Worm (Caenorhabditis elegans): ENCODE results near the gene Y66D12A.10.

The Y66D12A.10 gene

DNA sequence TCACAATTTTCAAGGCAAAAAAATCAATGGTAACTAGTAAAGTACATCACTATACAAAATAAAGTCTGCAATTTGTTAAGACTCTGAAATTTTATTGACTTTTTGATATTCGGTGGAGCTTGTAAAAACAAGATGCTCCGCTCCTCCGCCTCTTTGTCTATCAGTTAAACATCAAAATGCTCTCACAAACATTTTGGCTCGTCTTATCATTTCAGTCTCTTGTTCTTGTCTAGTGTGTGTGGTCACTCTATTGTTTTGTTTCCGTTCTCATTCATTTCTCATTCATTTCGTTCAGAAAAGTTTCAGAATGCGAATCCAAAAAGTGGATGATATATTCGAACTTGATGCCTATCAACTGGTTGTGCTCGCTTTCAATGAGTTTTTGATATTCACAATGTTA, 17.6 kb upstream of the Y66D12A.10 start, which contains the start of gene Y66D12A.13:
Gene Y66D12A.13 (plus strand): TSS at position 301 of the 400 bp plus-strand sequence.
- no peak for TF ChIP-seq zfp-3 (GFP tag; conservative IDR thresholded peaks at IDR 0.05)
- TF ChIP-seq daf-16 (GFP tag; optimal IDR thresholded peaks at IDR 0.05): no peak
- peak; percentile 57 for TF ChIP-seq daf-16 (tag; optimal IDR thresholded peaks at IDR 0.05)
- TF ChIP-seq ctbp-1 (GFP tag; IDR thresholded peaks at IDR 0.05): no peak
- TF ChIP-seq egl-27 (tag; optimal IDR thresholded peaks at IDR 0.05): no peak
- no peak for TF ChIP-seq aha-1 (tag)
- TF ChIP-seq nhr-28 (tag; optimal IDR thresholded peaks at IDR 0.05): peak; percentile 22
- peak; percentile 12 for TF ChIP-seq dve-1 (tag; optimal IDR thresholded peaks at IDR 0.05; ENCODE audit: insufficient read depth)
- TF ChIP-seq vab-7 (GFP tag; IDR thresholded peaks at IDR 0.05): no peak

DNA sequence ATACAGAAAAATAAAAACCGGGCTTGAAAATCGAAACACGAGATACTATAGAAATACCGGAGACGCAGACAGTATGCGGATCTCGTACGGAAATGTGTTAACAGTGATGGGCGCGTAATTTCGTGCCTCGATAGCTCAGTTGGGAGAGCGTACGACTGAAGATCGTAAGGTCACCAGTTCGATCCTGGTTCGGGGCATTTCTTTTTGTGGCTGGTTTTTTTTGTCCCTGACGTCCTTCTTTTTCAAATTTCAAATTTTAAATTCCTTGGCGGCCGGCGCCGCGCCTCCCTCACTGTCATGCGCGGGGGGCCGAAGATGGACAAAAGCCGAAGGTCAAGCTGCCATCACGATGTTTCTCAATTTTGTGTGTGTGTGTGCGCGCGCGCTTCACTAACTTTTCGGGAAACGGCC, 11.0 kb upstream of the Y66D12A.10 start:
- TF ChIP-seq mxl-3 (GFP tag; optimal IDR thresholded peaks at IDR 0.05) (no peak), rbr-2 (tag; optimal IDR thresholded peaks at IDR 0.05) (no peak), T26A8.4 (GFP tag; IDR thresholded peaks at IDR 0.05) (no peak), daf-16 (GFP tag; optimal IDR thresholded peaks at IDR 0.05) (peak in 1 of 2 experiments; percentile 6), daf-16 (tag; optimal IDR thresholded peaks at IDR 0.05) (peak; percentile 24), ama-1 (optimal IDR thresholded peaks at IDR 0.05) (no peak), fkh-10 (GFP tag; optimal IDR thresholded peaks at IDR 0.05) (no peak), mep-1 (tag; optimal IDR thresholded peaks at IDR 0.05) (no peak), pha-4 (GFP tag; IDR thresholded peaks at IDR 0.05) (peak; percentile 70; the same call in 1 of the 2 replicates), pha-4 (tag; optimal IDR thresholded peaks at IDR 0.05) (no peak), lim-7 (GFP tag; IDR thresholded peaks at IDR 0.05) (peak; percentile 77), nhr-10 (tag; optimal IDR thresholded peaks at IDR 0.05) (no peak), lin-38 (GFP tag; IDR thresholded peaks at IDR 0.05) (peak; percentile 68), mxl-2 (GFP tag; conservative IDR thresholded peaks at IDR 0.05) (no peak), nhr-76 (tag; optimal IDR thresholded peaks at IDR 0.05) (no peak), set-16 (GFP tag; IDR thresholded peaks at IDR 0.05) (peak; percentile 43; the same call in 1 of the 2 replicates), daf-8 (GFP tag; IDR thresholded peaks at IDR 0.05) (no peak), spr-3 (GFP tag; optimal IDR thresholded peaks at IDR 0.05) (no peak), dve-1 (tag; optimal IDR thresholded peaks at IDR 0.05; ENCODE audit: insufficient read depth) (peak; percentile 38), mes-2 (tag; optimal IDR thresholded peaks at IDR 0.05; ENCODE audit: poor library complexity, severe bottlenecking) (peak; percentile 60), zfp-2 (tag; optimal IDR thresholded peaks at IDR 0.05) (no peak), Y48G9A.11 (GFP tag; IDR thresholded peaks at IDR 0.05) (peak; percentile 46; the same call in 1 of the 2 replicates), egl-27 (tag; optimal IDR thresholded peaks at IDR 0.05) (no peak), daf-12 (tag; optimal IDR thresholded peaks at IDR 0.05) (no peak), pqm-1 (tag; optimal IDR thresholded peaks at IDR 0.05) (no peak), hlh-30 (tag; optimal IDR thresholded peaks at IDR 0.05; ENCODE audit: insufficient read depth) (peak; percentile 56), nhr-42 (GFP tag; IDR thresholded peaks at IDR 0.05) (no peak), saeg-2 (GFP tag; IDR thresholded peaks at IDR 0.05) (no peak), madf-9 (GFP tag; conservative IDR thresholded peaks at IDR 0.05) (no peak; the same call in 1 of the 2 replicates), nhr-6 (tag; optimal IDR thresholded peaks at IDR 0.05) (no peak), F37D6.2 (tag; optimal IDR thresholded peaks at IDR 0.05) (no peak), aha-1 (tag) (no peak), F44E2.7 (GFP tag; IDR thresholded peaks at IDR 0.05) (no peak), hif-1 (tag; optimal IDR thresholded peaks at IDR 0.05) (no peak), snpc-4 (tag; optimal IDR thresholded peaks at IDR 0.05) (no peak), snpc-1.2 (GFP tag; IDR thresholded peaks at IDR 0.05) (peak; percentile 64), attf-4 (tag; optimal IDR thresholded peaks at IDR 0.05) (no peak), unc-130 (GFP tag; optimal IDR thresholded peaks at IDR 0.05) (peak; percentile 37), egl-43 (GFP tag; IDR thresholded peaks at IDR 0.05) (peak; percentile 81), ceh-82 (tag; optimal IDR thresholded peaks at IDR 0.05) (no peak), hlh-11 (tag; optimal IDR thresholded peaks at IDR 0.05) (no peak), daf-19 (GFP tag; conservative IDR thresholded peaks at IDR 0.05) (no peak), ceh-28 (tag; optimal IDR thresholded peaks at IDR 0.05) (no peak), vab-7 (GFP tag; IDR thresholded peaks at IDR 0.05) (peak; percentile 70), dmd-8 (GFP tag; IDR thresholded peaks at IDR 0.05) (peak; percentile 79; the same call in 1 of the 2 replicates), unc-62 (GFP tag; optimal IDR thresholded peaks at IDR 0.05 in 1 of 2) (peak in 1 of 2 experiments; percentile 34), unc-62 (tag; optimal IDR thresholded peaks at IDR 0.05) (no peak)

All from whole organism, L4 larva.